Fruit fly (Drosophila melanogaster) whole organism, adult: ENCODE measurements around the gene CG5111.

ENCODE experiments used
- CG11617 ChIP-seq: fragments of 200-800 bp; sonication (Bioruptor generic); optimal IDR thresholded peaks from 2 replicates; lab custom pipeline; 2017; ENCODE audit warnings: mild to moderate bottlenecking, missing biosample characterization, missing genetic modification reagents, missing genetic modification characterization
- CG12768 ChIP-seq: fragments of 200-800 bp; sonication (Bioruptor generic); optimal IDR thresholded peaks from 2 replicates; lab custom pipeline; 2017; ENCODE audit warnings: missing biosample characterization, missing genetic modification characterization, mild to moderate bottlenecking, moderate library complexity, missing genetic modification reagents
- CG1620 ChIP-seq: fragments of 200-800 bp; sonication (Bioruptor generic); optimal IDR thresholded peaks from 2 replicates; lab custom pipeline; 2016; ENCODE audit warnings: missing biosample characterization, missing genetic modification characterization
- CG33017 ChIP-seq: fragments of 200-800 bp; sonication (Bioruptor generic); optimal IDR thresholded peaks from 2 replicates; lab custom pipeline; 2018; ENCODE audit warnings: missing biosample characterization, mild to moderate bottlenecking, missing genetic modification characterization, moderate library complexity
- CG7045 ChIP-seq: fragments of 200-800 bp; sonication (Bioruptor generic); optimal IDR thresholded peaks from 2 replicates; lab custom pipeline; 2017; ENCODE audit warnings: missing biosample characterization, mild to moderate bottlenecking, missing genetic modification characterization
- Clk ChIP-seq: fragments of 200-800 bp; sonication (Bioruptor generic); optimal IDR thresholded peaks from 2 replicates; lab custom pipeline; 2017; ENCODE audit warnings: missing biosample characterization, missing genetic modification characterization
- Crg-1 ChIP-seq: fragments of 200-800 bp; sonication (Bioruptor generic); optimal IDR thresholded peaks from 2 replicates; lab custom pipeline; 2016; ENCODE audit warnings: missing biosample characterization, missing genetic modification characterization
- Hr96 ChIP-seq: fragments of 200-800 bp; sonication (Bioruptor generic); optimal IDR thresholded peaks from 2 replicates; lab custom pipeline; 2016; ENCODE audit warnings: missing biosample characterization, missing genetic modification characterization
- bab1 ChIP-seq: fragments of 200-800 bp; sonication (Bioruptor generic); optimal IDR thresholded peaks from 3 replicates; lab custom pipeline; 2019; ENCODE audit warnings: missing biosample characterization, mild to moderate bottlenecking, missing genetic modification characterization, moderate library complexity
- cic ChIP-seq: fragments of 200-800 bp; sonication (Bioruptor generic); optimal IDR thresholded peaks from 2 replicates; lab custom pipeline; 2017; ENCODE audit warnings: missing biosample characterization, mild to moderate bottlenecking, missing genetic modification characterization, moderate library complexity
- kay ChIP-seq: fragments of 200-800 bp; sonication (Bioruptor generic); peaks from one replicate; lab custom pipeline; 2016; ENCODE audit warnings: missing biosample characterization, missing genetic modification characterization, borderline replicate concordance
- ovo ChIP-seq: fragments of 200-800 bp; sonication (Bioruptor generic); optimal IDR thresholded peaks from 2 replicates; lab custom pipeline; 2016; ENCODE audit warnings: missing biosample characterization, missing genetic modification characterization
- pad ChIP-seq: fragments of 200-800 bp; sonication (Bioruptor generic); optimal IDR thresholded peaks from 3 replicates; lab custom pipeline; 2017; ENCODE audit warnings: missing biosample characterization, missing genetic modification characterization, mild to moderate bottlenecking, moderate library complexity, missing genetic modification reagents
- toe ChIP-seq: fragments of 200-800 bp; sonication (Bioruptor generic); optimal IDR thresholded peaks from 2 replicates; lab custom pipeline; 2016; ENCODE audit warnings: missing biosample characterization, missing genetic modification characterization

DNA sequence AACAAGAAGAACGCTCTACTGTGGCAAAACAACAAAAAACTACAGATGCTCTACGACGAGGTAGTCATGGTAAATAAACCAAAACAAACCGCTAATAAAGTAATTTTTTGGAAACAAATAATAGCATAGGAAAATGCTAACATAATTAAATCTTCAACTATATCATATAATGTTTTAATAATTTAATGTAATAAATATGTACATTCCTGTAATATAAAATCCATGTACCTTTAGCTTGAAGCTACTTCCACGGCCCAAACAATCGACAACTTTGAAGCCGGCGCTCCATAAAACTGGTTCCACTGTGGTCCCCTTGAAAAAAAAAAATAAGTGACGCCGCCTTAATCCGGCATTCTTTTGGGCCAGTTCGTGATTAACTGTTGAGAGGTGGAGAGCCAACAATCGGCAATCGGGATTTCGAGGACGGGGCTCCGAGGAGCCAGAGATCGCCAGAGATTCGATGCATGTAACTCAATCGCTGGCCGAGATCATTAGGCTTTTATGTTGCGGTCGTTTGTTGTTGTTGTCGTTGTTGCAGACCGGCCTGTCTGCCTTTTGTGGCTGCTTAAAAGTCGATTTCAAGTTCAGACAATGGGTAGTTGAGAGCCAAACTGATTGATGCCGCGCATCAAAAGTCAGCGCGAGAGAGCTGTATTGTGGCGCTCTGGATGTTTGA, 43.3 kb upstream of the CG5111 start:
- TF ChIP-seq bab1 (GFP tag; lab: Kevin White, UChicago) (no peak), kay (GFP tag; lab: Kevin White, UChicago) (no peak), cic (GFP tag; lab: Kevin White, UChicago) (no peak), CG11617 (GFP tag; lab: Kevin White, UChicago) (no peak), pad (no peak), Crg-1 (GFP tag; lab: Kevin White, UChicago) (no peak), CG12768 (GFP tag; lab: Kevin White, UChicago) (no peak), CG7045 (GFP tag; lab: Kevin White, UChicago) (no peak), ovo (no peak), Hr96 (GFP tag; lab: Kevin White, UChicago) (no peak), CG33017 (tag; lab: Kevin White, UChicago) (no peak), CG1620 (GFP tag; lab: Kevin White, UChicago) (no peak), toe (no peak), Clk (GFP tag; lab: Kevin White, UChicago) (no peak)
